Worm (Caenorhabditis elegans) whole organism, late embryonic: ENCODE measurements around the gene C34F11.5.

Source experiments
- C08G9.2 ChIP-seq: sonication (generic microtip); optimal IDR thresholded peaks from 2 replicates; lab custom pipeline; 2016; ENCODE audit warnings: mild to moderate bottlenecking, missing genetic modification characterization, moderate library complexity, missing compliant biosample characterization
- C38D4.7 ChIP-seq: fragments of 200-800 bp; sonication (Bioruptor generic); optimal IDR thresholded peaks from 2 replicates; lab custom pipeline; 2018; ENCODE audit warnings: mild to moderate bottlenecking, missing genetic modification characterization, moderate library complexity, missing compliant biosample characterization
- F13H6.1 ChIP-seq: sonication (generic microtip); optimal IDR thresholded peaks from 2 replicates; lab custom pipeline; 2016; ENCODE audit warnings: missing genetic modification characterization, missing compliant biosample characterization
- T23F11.4 ChIP-seq: fragments of 200-800 bp; sonication (Bioruptor generic); optimal IDR thresholded peaks from 2 replicates; lab custom pipeline; 2018; ENCODE audit warnings: mild to moderate bottlenecking, missing genetic modification characterization, missing compliant biosample characterization
- Y22D7AL.16 ChIP-seq: sonication (generic microtip); optimal IDR thresholded peaks from 2 replicates; lab custom pipeline; 2016; ENCODE audit warnings: missing genetic modification characterization, missing compliant biosample characterization
- ahr-1 ChIP-seq: sonication (generic microtip); optimal IDR thresholded peaks from 2 replicates; lab custom pipeline; 2016; ENCODE audit warnings: missing genetic modification characterization, missing compliant biosample characterization
- ceh-14 ChIP-seq: sonication (generic microtip); optimal IDR thresholded peaks from 2 replicates; lab custom pipeline; 2016; ENCODE audit warnings: missing genotype, missing genetic modification characterization, missing compliant biosample characterization
- ceh-18 ChIP-seq: sonication (generic microtip); optimal IDR thresholded peaks from 2 replicates; lab custom pipeline; 2016; ENCODE audit warnings: missing genetic modification characterization, missing compliant biosample characterization
- ceh-45 ChIP-seq: fragments of 200-800 bp; sonication (Bioruptor generic); IDR thresholded peaks from 2 replicates; pipeline ENCODE4 v1.3.6; 2022; ENCODE audit warnings: missing genetic modification reagents, missing genetic modification characterization, missing compliant biosample characterization
- ceh-48 ChIP-seq: sonication (generic microtip); optimal IDR thresholded peaks from 2 replicates; lab custom pipeline; 2016; ENCODE audit warnings: missing genetic modification characterization, inconsistent platforms, missing compliant biosample characterization
- ceh-9 ChIP-seq: sonication (generic microtip); optimal IDR thresholded peaks from 2 replicates; lab custom pipeline; 2016; ENCODE audit warnings: mild to moderate bottlenecking, missing genetic modification characterization, inconsistent platforms, missing compliant biosample characterization
- che-1 ChIP-seq: sonication (generic microtip); optimal IDR thresholded peaks from 2 replicates; lab custom pipeline; 2016; ENCODE audit warnings: mild to moderate bottlenecking, missing genetic modification characterization, missing compliant biosample characterization
- dmd-4 ChIP-seq: sonication (generic microtip); optimal IDR thresholded peaks from 2 replicates; lab custom pipeline; 2016; ENCODE audit warnings: borderline replicate concordance, missing genetic modification characterization, missing compliant biosample characterization
- dve-1 ChIP-seq: sonication (generic microtip); optimal IDR thresholded peaks from 2 replicates; lab custom pipeline; 2017; ENCODE audit warnings: antibody characterized with exemption, mild to moderate bottlenecking, missing genetic modification characterization, missing compliant biosample characterization
- ets-4 ChIP-seq: sonication (generic microtip); optimal IDR thresholded peaks from 2 replicates; lab custom pipeline; 2016; ENCODE audit warnings: missing genetic modification characterization, missing compliant biosample characterization
- fax-1 ChIP-seq: sonication (generic microtip); optimal IDR thresholded peaks from 2 replicates; lab custom pipeline; 2016; ENCODE audit warnings: missing genotype, missing genetic modification characterization, missing compliant biosample characterization
- fkh-10 ChIP-seq: fragments of 150-350 bp; optimal IDR thresholded peaks from 2 replicates; lab custom pipeline; 2014; ENCODE audit warnings: missing biosample characterization, missing genetic modification reagents, missing genetic modification characterization
- hlh-6 ChIP-seq: sonication (generic microtip); optimal IDR thresholded peaks from 2 replicates; lab custom pipeline; 2016; ENCODE audit warnings: missing genotype, missing genetic modification characterization, missing compliant biosample characterization
- hlh-8 ChIP-seq: sonication (generic microtip); optimal IDR thresholded peaks from 2 replicates; lab custom pipeline; 2016; ENCODE audit warnings: missing genotype, missing genetic modification characterization, missing compliant biosample characterization
- lim-6 ChIP-seq: sonication (generic microtip); optimal IDR thresholded peaks from 2 replicates; lab custom pipeline; 2016; ENCODE audit warnings: missing genetic modification characterization, missing compliant biosample characterization
- madf-2 ChIP-seq: sonication (generic microtip); optimal IDR thresholded peaks from 2 replicates; lab custom pipeline; 2017; ENCODE audit warnings: missing genetic modification characterization, missing compliant biosample characterization
- mec-3 ChIP-seq: sonication (generic microtip); optimal IDR thresholded peaks from 2 replicates; lab custom pipeline; 2016; ENCODE audit warnings: borderline replicate concordance, missing genetic modification characterization, missing compliant biosample characterization
- nhr-11 ChIP-seq: fragments of 150-350 bp; optimal IDR thresholded peaks from 2 replicates; lab custom pipeline; 2014; ENCODE audit warnings: missing biosample characterization, missing genetic modification characterization
- npax-4 ChIP-seq: sonication (generic microtip); optimal IDR thresholded peaks from 2 replicates; lab custom pipeline; 2016; ENCODE audit warnings: missing genetic modification characterization, missing compliant biosample characterization
- odd-2 ChIP-seq: sonication (generic microtip); optimal IDR thresholded peaks from 2 replicates; lab custom pipeline; 2017; ENCODE audit warnings: antibody characterized with exemption, mild to moderate bottlenecking, missing genetic modification characterization, missing compliant biosample characterization
- pag-3 ChIP-seq: sonication (generic microtip); optimal IDR thresholded peaks from 2 replicates; lab custom pipeline; 2016; ENCODE audit warnings: missing compliant biosample characterization, missing genetic modification characterization, borderline replicate concordance
- pha-2 ChIP-seq: sonication (generic microtip); optimal IDR thresholded peaks from 2 replicates; lab custom pipeline; 2017; ENCODE audit warnings: mild to moderate bottlenecking, missing genetic modification characterization, missing compliant biosample characterization
- ref-2 ChIP-seq: sonication (generic microtip); optimal IDR thresholded peaks from 2 replicates; lab custom pipeline; 2016; ENCODE audit warnings: missing genetic modification characterization, missing compliant biosample characterization
- syd-9 ChIP-seq: sonication (generic microtip); optimal IDR thresholded peaks from 2 replicates; lab custom pipeline; 2016; ENCODE audit warnings: mild to moderate bottlenecking, missing genetic modification characterization, moderate library complexity, missing compliant biosample characterization
- tbx-2 ChIP-seq: sonication (generic microtip); optimal IDR thresholded peaks from 2 replicates; lab custom pipeline; 2016; ENCODE audit warnings: missing genetic modification characterization, missing compliant biosample characterization
- tbx-7 ChIP-seq: sonication (generic microtip); optimal IDR thresholded peaks from 2 replicates; lab custom pipeline; 2016; ENCODE audit warnings: missing genotype, missing genetic modification characterization, missing compliant biosample characterization
- unc-86 ChIP-seq: sonication (generic microtip); optimal IDR thresholded peaks from 2 replicates; lab custom pipeline; 2016; ENCODE audit warnings: missing genetic modification characterization, missing compliant biosample characterization
- zip-5 ChIP-seq: sonication (generic microtip); optimal IDR thresholded peaks from 2 replicates; lab custom pipeline; 2016; ENCODE audit warnings: missing genetic modification characterization, missing compliant biosample characterization
- ztf-16 ChIP-seq: sonication (generic microtip); optimal IDR thresholded peaks from 2 replicates; lab custom pipeline; 2017; ENCODE audit warnings: missing genetic modification characterization, missing compliant biosample characterization

The C34F11.5 gene

DNA sequence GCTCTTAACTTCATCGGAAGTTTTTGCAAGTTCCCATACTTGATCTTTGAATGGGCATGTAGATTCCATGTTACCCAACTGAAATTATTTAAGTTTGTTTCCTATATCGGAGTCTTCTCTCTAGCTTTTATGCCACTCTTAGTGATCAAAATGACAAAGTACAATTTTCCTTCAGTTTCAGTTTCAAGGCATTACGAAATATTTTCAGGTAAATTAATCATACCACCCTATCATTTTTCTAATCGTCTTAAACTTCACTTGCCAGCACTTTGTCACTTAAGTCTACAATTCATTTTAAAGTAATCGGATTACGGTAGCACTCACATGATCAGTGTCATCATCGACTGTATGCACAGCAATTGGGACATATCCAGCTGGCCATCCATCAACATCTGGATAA lies 39.1 kb downstream of the C34F11.5 start:
- TF ChIP-seq ceh-18 (tag; lab: Kevin White, UChicago) = no peak
- no peak for TF ChIP-seq mec-3
- TF ChIP-seq fax-1 (tag; lab: Kevin White, UChicago) = no peak
- no peak for TF ChIP-seq syd-9 (tag; lab: Kevin White, UChicago)
- no peak for TF ChIP-seq ceh-14 (tag; lab: Kevin White, UChicago)
- TF ChIP-seq ref-2 = no peak
- TF ChIP-seq zip-5 (tag; lab: Kevin White, UChicago) = no peak

DNA sequence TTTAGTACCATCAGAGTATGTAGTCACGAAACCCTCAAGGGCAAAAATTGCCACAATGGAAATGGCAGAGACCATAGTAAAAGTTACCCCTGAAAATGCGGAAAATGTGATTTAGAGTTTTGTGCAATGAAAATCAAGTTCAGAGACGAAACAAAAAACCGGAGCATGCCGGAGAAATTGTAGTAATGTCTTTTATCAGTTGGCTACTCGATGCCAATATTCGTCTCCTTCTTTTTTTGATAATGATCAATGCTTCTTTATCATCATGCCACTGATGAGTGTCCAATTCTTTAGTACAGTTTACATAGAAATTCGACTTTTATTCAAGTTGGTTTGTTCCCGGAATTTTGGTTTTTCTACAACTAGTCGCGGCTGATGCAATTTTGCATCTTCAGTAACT lies 40.2 kb downstream of the C34F11.5 start, which contains the start of gene pho-1:
TSS of gene pho-1 (minus strand) at position 89 of the 400 bp plus-strand sequence.
- TF ChIP-seq mec-3 (no peak), lim-6 (tag; lab: Kevin White, UChicago) (no peak), pha-2 (tag; lab: Kevin White, UChicago) (no peak), pag-3 (tag; lab: Kevin White, UChicago) (no peak), npax-4 (tag; lab: Kevin White, UChicago) (no peak)
- TF ChIP-seq, all 69 proteins: peak for 0

DNA sequence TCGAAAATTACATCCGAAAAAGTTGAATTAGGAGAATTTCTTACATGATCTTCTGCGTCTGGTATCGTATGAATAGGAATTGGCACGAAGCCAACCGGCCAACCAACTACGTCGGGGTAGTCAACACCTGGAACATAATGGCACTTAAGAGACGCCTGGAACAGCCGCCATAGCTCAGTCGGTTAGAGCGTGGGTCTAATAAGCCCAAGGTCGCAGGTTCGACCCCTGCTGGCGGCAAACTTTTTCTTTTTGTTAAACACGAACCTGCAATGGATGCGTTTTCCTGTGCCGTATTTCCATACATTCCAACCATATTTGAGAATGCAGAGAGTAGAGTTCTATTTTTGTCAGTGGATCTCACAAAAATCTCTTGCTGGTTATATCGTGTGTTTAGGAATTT lies 42.1 kb downstream of the C34F11.5 start:
- TF ChIP-seq fkh-10 (GFP tag; lab: Kevin White, UChicago) = no peak
- no peak for TF ChIP-seq nhr-11 (tag; lab: Kevin White, UChicago)
- TF ChIP-seq ztf-16 (tag; lab: Kevin White, UChicago) = no peak
- no peak for TF ChIP-seq ahr-1
- no peak for TF ChIP-seq tbx-7 (tag; lab: Kevin White, UChicago)
- TF ChIP-seq C38D4.7 (GFP tag; lab: Kevin White, UChicago) = no peak
- TF ChIP-seq unc-86 (tag; lab: Kevin White, UChicago) = no peak
- no peak for TF ChIP-seq hlh-8 (tag; lab: Kevin White, UChicago)
- TF ChIP-seq pag-3 (tag; lab: Kevin White, UChicago) = no peak
- no peak for TF ChIP-seq odd-2
- TF ChIP-seq madf-2 (tag; lab: Kevin White, UChicago) = no peak
- TF ChIP-seq hlh-6 (tag; lab: Kevin White, UChicago) = no peak
- no peak for TF ChIP-seq dve-1
- no peak for TF ChIP-seq C08G9.2 (tag; lab: Kevin White, UChicago)

DNA sequence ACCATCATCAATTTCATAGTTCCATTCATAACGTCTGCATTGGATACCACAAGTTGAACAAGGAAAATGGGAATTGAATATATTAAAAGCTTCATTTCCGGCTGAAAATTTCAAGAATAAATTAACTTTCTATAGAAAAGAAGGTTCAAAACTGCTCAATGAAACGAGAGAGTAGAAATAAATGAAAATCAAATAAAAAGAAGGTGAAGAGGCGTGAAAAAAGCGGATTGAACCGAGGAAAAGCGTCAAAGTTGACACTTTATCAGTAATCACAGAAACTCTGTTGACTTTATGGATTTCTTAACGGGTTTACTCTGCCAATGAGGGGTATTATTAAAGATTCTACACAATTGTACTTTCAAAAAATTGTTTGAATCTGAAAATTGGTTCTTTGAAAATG lies 42.8 kb downstream of the C34F11.5 start, which contains the start of gene pho-4:
TSS of gene pho-4 (minus strand) at position 101 of the 400 bp plus-strand sequence.
- TF ChIP-seq Y22D7AL.16 (no peak), dmd-4 (tag; lab: Kevin White, UChicago) (no peak), pag-3 (tag; lab: Kevin White, UChicago) (no peak), ahr-1 (no peak), ceh-48 (tag; lab: Kevin White, UChicago) (no peak), C38D4.7 (GFP tag; lab: Kevin White, UChicago) (no peak), ceh-45 (GFP tag; lab: Robert Waterston, UW) (no peak), F13H6.1 (tag; lab: Kevin White, UChicago) (no peak), T23F11.4 (GFP tag; lab: Kevin White, UChicago) (no peak), hlh-6 (tag; lab: Kevin White, UChicago) (no peak)

DNA sequence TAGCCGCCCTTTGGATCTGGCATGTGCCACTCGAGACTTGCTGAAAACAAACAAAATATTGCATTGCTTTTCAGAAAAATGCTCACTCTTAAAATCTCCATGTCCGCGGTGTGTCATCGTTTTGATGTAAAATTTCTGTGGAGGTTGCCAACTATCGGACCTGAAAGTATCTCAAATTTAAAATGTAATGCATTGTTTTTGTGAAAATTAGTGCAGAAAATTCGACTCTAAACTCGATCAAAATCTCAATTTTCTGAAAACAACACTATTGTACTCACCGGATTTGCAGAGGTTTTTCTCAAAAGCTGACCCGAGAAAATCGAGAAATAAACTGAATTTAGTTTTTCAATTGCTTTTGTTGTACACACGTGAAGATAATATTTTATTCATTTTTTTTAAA lies 46.0 kb downstream of the C34F11.5 start, which contains the start of gene T16D1.1:
TSS of gene T16D1.1 (minus strand) at position 101 of the 400 bp plus-strand sequence.
- no peak for TF ChIP-seq che-1

DNA sequence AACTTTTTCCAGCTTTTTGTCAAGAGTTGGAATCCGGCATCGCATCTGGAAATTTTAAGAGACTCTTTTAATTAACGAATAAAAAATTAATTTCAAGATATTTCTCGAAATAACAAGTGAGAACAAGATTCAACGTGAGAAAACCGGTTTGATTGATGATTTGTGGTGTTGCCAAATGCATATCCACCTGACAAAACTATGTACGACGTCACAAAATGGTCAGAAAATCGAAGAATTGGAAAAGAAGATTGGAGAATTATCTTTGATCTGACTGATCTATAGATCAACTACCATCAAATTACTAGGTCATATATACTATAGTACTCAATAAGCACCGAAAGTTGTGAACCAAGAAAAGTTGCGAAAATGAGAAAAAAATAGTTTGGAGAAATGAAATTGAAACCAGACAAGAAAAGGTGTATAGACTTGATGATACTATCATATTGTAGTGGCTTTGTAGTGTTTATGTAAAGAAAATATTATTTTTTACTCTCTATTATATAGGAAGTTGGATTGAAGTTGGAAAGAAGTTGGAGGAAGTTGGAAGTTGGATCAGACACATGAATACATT lies 51.3 kb downstream of the C34F11.5 start, which contains the start of gene ptr-6:
TSS of gene ptr-6 (minus strand) at position 47 of the 571 bp plus-strand sequence.
- no peak for TF ChIP-seq tbx-2 (tag; lab: Kevin White, UChicago)
- TF ChIP-seq ets-4 = no peak
- no peak for TF ChIP-seq ceh-9 (tag; lab: Kevin White, UChicago)
